Fruit fly (Drosophila melanogaster) whole organism, prepupa: ENCODE data around the gene nudE.

Source experiments
- CG11294 ChIP-seq: fragments of 200-800 bp; sonication (Bioruptor generic); IDR thresholded peaks from 2 replicates; pipeline ENCODE4 v1.3.6; 2022; ENCODE audit warnings: missing biosample characterization, missing genetic modification characterization
- CG15336 ChIP-seq: fragments of 200-800 bp; sonication (Bioruptor generic); IDR thresholded peaks from 2 replicates; pipeline ENCODE4 v1.3.6; 2022; ENCODE audit warnings: missing biosample characterization, missing genetic modification characterization
- CG3032 ChIP-seq: fragments of 200-800 bp; optimal IDR thresholded peaks from 2 replicates; lab custom pipeline; 2019; ENCODE audit warnings: missing biosample characterization, mild to moderate bottlenecking, missing genetic modification characterization, moderate library complexity
- CG34406 ChIP-seq: fragments of 200-800 bp; sonication (Bioruptor generic); optimal IDR thresholded peaks from 3 replicates; lab custom pipeline; 2016; ENCODE audit warnings: missing biosample characterization, missing genetic modification characterization
- Ets96B ChIP-seq: fragments of 200-800 bp; optimal IDR thresholded peaks from 2 replicates; lab custom pipeline; 2019; ENCODE audit warnings: missing biosample characterization, mild to moderate bottlenecking, missing genetic modification characterization, moderate library complexity
- Gug ChIP-seq: fragments of 200-800 bp; sonication (Bioruptor generic); IDR thresholded peaks from 2 replicates; pipeline ENCODE4 v1.3.6; 2022; ENCODE audit warnings: missing biosample characterization, missing genetic modification characterization
- Hr4 ChIP-seq: fragments of 200-800 bp; sonication (Bioruptor generic); optimal IDR thresholded peaks from 3 replicates; lab custom pipeline; 2016; ENCODE audit warnings: missing biosample characterization, missing genetic modification characterization
- net ChIP-seq: fragments of 200-800 bp; sonication (Bioruptor generic); optimal IDR thresholded peaks from 3 replicates; lab custom pipeline; 2016; ENCODE audit warnings: missing biosample characterization, missing genetic modification characterization
- vri ChIP-seq: fragments of 200-800 bp; sonication (Bioruptor generic); optimal IDR thresholded peaks from 3 replicates; lab custom pipeline; 2016; ENCODE audit warnings: missing biosample characterization, mild to moderate bottlenecking, missing genetic modification characterization

- no peak for TF ChIP-seq Ets96B
- TF ChIP-seq CG11294, result no peak
- TF ChIP-seq CG3032 (tag; lab: Kevin White, UChicago), result no peak
- TF ChIP-seq Gug (GFP tag; lab: Robert Waterston, UW), result no peak
- TF ChIP-seq net (GFP tag; lab: Kevin White, UChicago), result no peak
- TF ChIP-seq CG15336 (GFP tag; lab: Robert Waterston, UW), result no peak
- TF ChIP-seq vri (GFP tag; lab: Kevin White, UChicago), result no peak
- TF ChIP-seq CG34406, result no peak
- TF ChIP-seq Hr4 (GFP tag; lab: Kevin White, UChicago), result no peak
Observed at dm6 chr3L:9927169-9927568, 28.1 kb downstream of the nudE start.
